Worm (Caenorhabditis elegans) whole organism, late embryonic: ENCODE measurements around the gene maph-1.3.

ENCODE experiments used
- C38D4.7 ChIP-seq: fragments of 200-800 bp; sonication (Bioruptor generic); optimal IDR thresholded peaks from 2 replicates; lab custom pipeline; 2018; ENCODE audit warnings: mild to moderate bottlenecking, missing genetic modification characterization, moderate library complexity, missing compliant biosample characterization
- F13H6.1 ChIP-seq: sonication (generic microtip); optimal IDR thresholded peaks from 2 replicates; lab custom pipeline; 2016; ENCODE audit warnings: missing genetic modification characterization, missing compliant biosample characterization
- K02D7.2 ChIP-seq: sonication (generic microtip); optimal IDR thresholded peaks from 2 replicates; lab custom pipeline; 2017; ENCODE audit warnings: mild to moderate bottlenecking, missing genetic modification characterization, missing compliant biosample characterization
- K09A11.1 ChIP-seq: sonication (generic microtip); optimal IDR thresholded peaks from 2 replicates; lab custom pipeline; 2017; ENCODE audit warnings: antibody characterized with exemption, mild to moderate bottlenecking, missing genetic modification characterization, missing compliant biosample characterization; ENCODE audit not compliant: insufficient read depth
- T23F11.4 ChIP-seq: fragments of 200-800 bp; sonication (Bioruptor generic); optimal IDR thresholded peaks from 2 replicates; lab custom pipeline; 2018; ENCODE audit warnings: mild to moderate bottlenecking, missing genetic modification characterization, missing compliant biosample characterization
- ahr-1 ChIP-seq: sonication (generic microtip); optimal IDR thresholded peaks from 2 replicates; lab custom pipeline; 2016; ENCODE audit warnings: missing genetic modification characterization, missing compliant biosample characterization
- ama-1 ChIP-seq: fragments of 150-350 bp; optimal IDR thresholded peaks from 2 replicates; lab custom pipeline; 2014
- ceh-14 ChIP-seq: sonication (generic microtip); optimal IDR thresholded peaks from 2 replicates; lab custom pipeline; 2016; ENCODE audit warnings: missing genotype, missing genetic modification characterization, missing compliant biosample characterization
- ceh-18 ChIP-seq: sonication (generic microtip); optimal IDR thresholded peaks from 2 replicates; lab custom pipeline; 2016; ENCODE audit warnings: missing genetic modification characterization, missing compliant biosample characterization
- ceh-19 ChIP-seq: fragments of 200-800 bp; sonication (Bioruptor generic); optimal IDR thresholded peaks from 2 replicates; lab custom pipeline; 2018; ENCODE audit warnings: mild to moderate bottlenecking, missing genetic modification characterization, missing compliant biosample characterization
- ceh-22 ChIP-seq: sonication (generic microtip); optimal IDR thresholded peaks from 2 replicates; lab custom pipeline; 2017; ENCODE audit warnings: missing biosample characterization, missing genetic modification characterization
- ceh-24 ChIP-seq: sonication (generic microtip); optimal IDR thresholded peaks from 2 replicates; lab custom pipeline; 2016; ENCODE audit warnings: mild to moderate bottlenecking, missing genetic modification characterization, missing compliant biosample characterization
- ceh-31 ChIP-seq: sonication (generic microtip); optimal IDR thresholded peaks from 2 replicates; lab custom pipeline; 2016; ENCODE audit warnings: missing genetic modification characterization, missing compliant biosample characterization
- ceh-34 ChIP-seq: sonication (generic microtip); optimal IDR thresholded peaks from 2 replicates; lab custom pipeline; 2016; ENCODE audit warnings: mild to moderate bottlenecking, missing genetic modification characterization, missing compliant biosample characterization
- ceh-45 ChIP-seq: fragments of 200-800 bp; sonication (Bioruptor generic); IDR thresholded peaks from 2 replicates; pipeline ENCODE4 v1.3.6; 2022; ENCODE audit warnings: missing genetic modification reagents, missing genetic modification characterization, missing compliant biosample characterization
- ceh-48 ChIP-seq: sonication (generic microtip); optimal IDR thresholded peaks from 2 replicates; lab custom pipeline; 2016; ENCODE audit warnings: missing genetic modification characterization, inconsistent platforms, missing compliant biosample characterization
- ceh-9 ChIP-seq: sonication (generic microtip); optimal IDR thresholded peaks from 2 replicates; lab custom pipeline; 2016; ENCODE audit warnings: mild to moderate bottlenecking, missing genetic modification characterization, inconsistent platforms, missing compliant biosample characterization
- che-1 ChIP-seq: sonication (generic microtip); optimal IDR thresholded peaks from 2 replicates; lab custom pipeline; 2016; ENCODE audit warnings: mild to moderate bottlenecking, missing genetic modification characterization, missing compliant biosample characterization
- elt-2 ChIP-seq: sonication (generic microtip); optimal IDR thresholded peaks from 2 replicates; lab custom pipeline; 2016; ENCODE audit warnings: missing genetic modification reagents, missing genetic modification characterization, missing compliant biosample characterization
- ets-4 ChIP-seq: sonication (generic microtip); optimal IDR thresholded peaks from 2 replicates; lab custom pipeline; 2016; ENCODE audit warnings: missing genetic modification characterization, missing compliant biosample characterization
- fax-1 ChIP-seq: sonication (generic microtip); optimal IDR thresholded peaks from 2 replicates; lab custom pipeline; 2016; ENCODE audit warnings: missing genotype, missing genetic modification characterization, missing compliant biosample characterization
- fkh-10 ChIP-seq: fragments of 150-350 bp; optimal IDR thresholded peaks from 2 replicates; lab custom pipeline; 2014; ENCODE audit warnings: missing biosample characterization, missing genetic modification reagents, missing genetic modification characterization
- fkh-6 ChIP-seq: sonication (generic microtip); optimal IDR thresholded peaks from 2 replicates; lab custom pipeline; 2016; ENCODE audit warnings: missing genetic modification characterization, missing compliant biosample characterization
- gmeb-2 ChIP-seq: sonication (generic microtip); optimal IDR thresholded peaks from 2 replicates; lab custom pipeline; 2016; ENCODE audit warnings: missing genetic modification characterization, inconsistent platforms, missing compliant biosample characterization
- hlh-6 ChIP-seq: sonication (generic microtip); optimal IDR thresholded peaks from 2 replicates; lab custom pipeline; 2016; ENCODE audit warnings: missing genotype, missing genetic modification characterization, missing compliant biosample characterization
- hlh-8 ChIP-seq: sonication (generic microtip); optimal IDR thresholded peaks from 2 replicates; lab custom pipeline; 2016; ENCODE audit warnings: missing genotype, missing genetic modification characterization, missing compliant biosample characterization
- mec-3 ChIP-seq: sonication (generic microtip); optimal IDR thresholded peaks from 2 replicates; lab custom pipeline; 2016; ENCODE audit warnings: borderline replicate concordance, missing genetic modification characterization, missing compliant biosample characterization
- nfya-1 ChIP-seq: sonication (generic microtip); optimal IDR thresholded peaks from 2 replicates; lab custom pipeline; 2017; ENCODE audit warnings: missing genetic modification characterization, mild to moderate bottlenecking, missing compliant biosample characterization, antibody characterized with exemption, moderate library complexity
- nhr-11 ChIP-seq: fragments of 150-350 bp; optimal IDR thresholded peaks from 2 replicates; lab custom pipeline; 2014; ENCODE audit warnings: missing biosample characterization, missing genetic modification characterization
- npax-4 ChIP-seq: sonication (generic microtip); optimal IDR thresholded peaks from 2 replicates; lab custom pipeline; 2016; ENCODE audit warnings: missing genetic modification characterization, missing compliant biosample characterization
- pag-3 ChIP-seq: sonication (generic microtip); optimal IDR thresholded peaks from 2 replicates; lab custom pipeline; 2016; ENCODE audit warnings: missing compliant biosample characterization, missing genetic modification characterization, borderline replicate concordance
- pat-9 ChIP-seq: fragments of 200-800 bp; sonication (Bioruptor generic); optimal IDR thresholded peaks from 2 replicates; lab custom pipeline; 2018; ENCODE audit warnings: mild to moderate bottlenecking, missing genetic modification characterization, moderate library complexity, missing compliant biosample characterization
- pqm-1 ChIP-seq: sonication (generic microtip); optimal IDR thresholded peaks from 2 replicates; lab custom pipeline; 2016; ENCODE audit warnings: missing genetic modification characterization, missing compliant biosample characterization
- ref-2 ChIP-seq: sonication (generic microtip); optimal IDR thresholded peaks from 2 replicates; lab custom pipeline; 2016; ENCODE audit warnings: missing genetic modification characterization, missing compliant biosample characterization
- rnt-1 ChIP-seq: sonication (generic microtip); optimal IDR thresholded peaks from 2 replicates; lab custom pipeline; 2016; ENCODE audit warnings: missing genetic modification characterization, missing compliant biosample characterization
- sox-4 ChIP-seq: sonication (generic microtip); optimal IDR thresholded peaks from 2 replicates; lab custom pipeline; 2017; ENCODE audit warnings: mild to moderate bottlenecking, missing genetic modification characterization, inconsistent platforms, missing compliant biosample characterization
- syd-9 ChIP-seq: sonication (generic microtip); optimal IDR thresholded peaks from 2 replicates; lab custom pipeline; 2016; ENCODE audit warnings: mild to moderate bottlenecking, missing genetic modification characterization, moderate library complexity, missing compliant biosample characterization
- tbx-2 ChIP-seq: sonication (generic microtip); optimal IDR thresholded peaks from 2 replicates; lab custom pipeline; 2016; ENCODE audit warnings: missing genetic modification characterization, missing compliant biosample characterization
- ttx-3 ChIP-seq: sonication (generic microtip); optimal IDR thresholded peaks from 2 replicates; lab custom pipeline; 2016; ENCODE audit warnings: missing genetic modification reagents, missing genetic modification characterization, missing compliant biosample characterization
- unc-3 ChIP-seq, 2 experiments: fragments of 200-800 bp in 1 of 2; sonication (Bioruptor generic) in 1 of 2; sonication (generic microtip) in 1 of 2; conservative IDR thresholded peaks in 1 of 2; optimal IDR thresholded peaks in 1 of 2; 2 replicates each; pipeline versions ENCODE4 v1.3.6 to Lab custom; 2016 to 2022; ENCODE audit warnings: missing compliant biosample characterization in 2 of 2, missing genetic modification characterization in 2 of 2, missing genetic modification reagents in 1 of 2
- unc-55 ChIP-seq: sonication (generic microtip); optimal IDR thresholded peaks from 2 replicates; lab custom pipeline; 2017; ENCODE audit warnings: missing biosample characterization, missing genetic modification reagents, missing genetic modification characterization
- unc-86 ChIP-seq: sonication (generic microtip); optimal IDR thresholded peaks from 2 replicates; lab custom pipeline; 2016; ENCODE audit warnings: missing genetic modification characterization, missing compliant biosample characterization
- ztf-16 ChIP-seq: sonication (generic microtip); optimal IDR thresholded peaks from 2 replicates; lab custom pipeline; 2017; ENCODE audit warnings: missing genetic modification characterization, missing compliant biosample characterization

The maph-1.3 gene

ce11 chrIII:3798416-3798815 is 46.3 kb upstream of the maph-1.3 start:
- peak; percentile 98 for TF ChIP-seq nfya-1
- no peak for TF ChIP-seq ceh-18

- TF ChIP-seq ceh-9 (tag; lab: Kevin White, UChicago) (no peak), nfya-1 (peak; percentile 23), elt-2 (peak; percentile 28)
These were observed 45.5 kb upstream of the maph-1.3 start for ce11 chrIII:3799213-3799612.

ce11 chrIII:3800240-3800933 is 44.3 kb upstream of the maph-1.3 start, which contains the start of gene mtm-3:
TSS of gene mtm-3 (minus strand) at chrIII:3800467.
- TF ChIP-seq unc-55 (no peak), ceh-34 (tag; lab: Kevin White, UChicago) (no peak), K09A11.1 (tag; lab: Kevin White, UChicago) (no peak), fkh-10 (GFP tag; lab: Kevin White, UChicago) (no peak), ceh-31 (tag; lab: Kevin White, UChicago) (no peak), ceh-19 (GFP tag; lab: Kevin White, UChicago) (no peak), ceh-22 (tag; lab: Kevin White, UChicago) (no peak), gmeb-2 (tag; lab: Kevin White, UChicago) (no peak), hlh-8 (no peak), ahr-1 (tag; lab: Kevin White, UChicago) (no peak), tbx-2 (tag; lab: Kevin White, UChicago) (no peak), ceh-9 (tag; lab: Kevin White, UChicago) (no peak), T23F11.4 (GFP tag; lab: Kevin White, UChicago) (no peak), K02D7.2 (tag; lab: Kevin White, UChicago) (no peak), rnt-1 (tag; lab: Kevin White, UChicago) (no peak), pat-9 (tag; lab: Kevin White, UChicago) (no peak), che-1 (tag; lab: Kevin White, UChicago) (no peak), ama-1 (lab: Kevin White, UChicago) (no peak), ets-4 (tag; lab: Kevin White, UChicago) (no peak)

ce11 chrIII:3800934-3801252 is 43.8 kb upstream of the maph-1.3 start:
- no peak for TF ChIP-seq C38D4.7 (GFP tag; lab: Kevin White, UChicago)
- TF ChIP-seq nhr-11 (tag; lab: Kevin White, UChicago) = no peak

- TF ChIP-seq C38D4.7 (GFP tag; lab: Kevin White, UChicago) (no peak), ceh-9 (tag; lab: Kevin White, UChicago) (no peak), ceh-19 (GFP tag; lab: Kevin White, UChicago) (no peak), pqm-1 (tag; lab: Kevin White, UChicago) (peak; percentile 13), syd-9 (tag; lab: Kevin White, UChicago) (peak; percentile 51), npax-4 (tag; lab: Kevin White, UChicago) (no peak), F13H6.1 (peak; percentile 85), unc-86 (tag; lab: Kevin White, UChicago) (peak; percentile 62), T23F11.4 (GFP tag; lab: Kevin White, UChicago) (no peak), ref-2 (tag; lab: Kevin White, UChicago) (peak; percentile 91), hlh-8 (peak; percentile 37), ceh-14 (tag; lab: Kevin White, UChicago) (peak; percentile 31), ttx-3 (tag; lab: Kevin White, UChicago) (no peak), unc-3 (GFP tag; conservative IDR thresholded peaks at IDR 0.05; lab: Robert Waterston, UW) (no peak), unc-3 (tag; optimal IDR thresholded peaks at IDR 0.05; lab: Kevin White, UChicago) (no peak), ztf-16 (tag; lab: Kevin White, UChicago) (no peak), sox-4 (tag; lab: Kevin White, UChicago) (peak; percentile 18), ceh-31 (tag; lab: Kevin White, UChicago) (peak; percentile 92), fkh-6 (tag; lab: Kevin White, UChicago) (no peak), fax-1 (tag; lab: Kevin White, UChicago) (peak; percentile 18), hlh-6 (tag; lab: Kevin White, UChicago) (no peak), mec-3 (no peak), ceh-45 (GFP tag; lab: Robert Waterston, UW) (no peak), ets-4 (tag; lab: Kevin White, UChicago) (peak; percentile 78), pag-3 (tag; lab: Kevin White, UChicago) (no peak), ceh-48 (tag; lab: Kevin White, UChicago) (peak; percentile 76), K09A11.1 (tag; lab: Kevin White, UChicago) (peak; percentile 71), ceh-24 (tag; lab: Kevin White, UChicago) (no peak)
These were observed 43.3 kb upstream of the maph-1.3 start for ce11 chrIII:3801379-3801894.
